Worm (Caenorhabditis elegans) whole organism, mixed stage, embryonic: Measurements from ENCODE around the gene C05G5.7.

Experiments used
- M03D4.4 ChIP-seq: sonication (generic microtip); optimal IDR thresholded peaks from 2 replicates; lab custom pipeline; 2017; ENCODE audit warnings: mild to moderate bottlenecking, missing genetic modification characterization, missing compliant biosample characterization
- bed-3 ChIP-seq: fragments of 200-800 bp; sonication (Bioruptor generic); optimal IDR thresholded peaks from 3 replicates; lab custom pipeline; 2018; ENCODE audit warnings: mild to moderate bottlenecking, missing genetic modification characterization, moderate library complexity, missing compliant biosample characterization
- ceh-39 ChIP-seq: fragments of 150-350 bp; optimal IDR thresholded peaks from 2 replicates; lab custom pipeline; 2014; ENCODE audit warnings: missing biosample characterization, missing genetic modification characterization
- ceh-43 ChIP-seq: fragments of 200-800 bp; sonication (Bioruptor generic); optimal IDR thresholded peaks from 2 replicates; lab custom pipeline; 2018; ENCODE audit warnings: mild to moderate bottlenecking, missing genetic modification characterization, moderate library complexity, missing compliant biosample characterization
- elt-1 ChIP-seq: sonication (generic microtip); optimal IDR thresholded peaks from 2 replicates; lab custom pipeline; 2017; ENCODE audit warnings: missing genetic modification characterization, mild to moderate bottlenecking, missing compliant biosample characterization, antibody characterized with exemption, moderate library complexity, borderline replicate concordance; ENCODE audit not compliant: insufficient read depth
- mep-1 ChIP-seq: fragments of 150-350 bp; optimal IDR thresholded peaks from 2 replicates; lab custom pipeline; 2017; ENCODE audit warnings: missing biosample characterization, missing genetic modification reagents, missing genetic modification characterization, inconsistent platforms
- nhr-237 ChIP-seq: fragments of 150-350 bp; optimal IDR thresholded peaks from 2 replicates; lab custom pipeline; 2014; ENCODE audit warnings: missing biosample characterization, missing genetic modification characterization
- nhr-28 ChIP-seq: fragments of 150-350 bp; optimal IDR thresholded peaks from 2 replicates; lab custom pipeline; 2014; ENCODE audit warnings: missing biosample characterization, missing genetic modification characterization
- nhr-76 ChIP-seq: sonication (generic microtip); optimal IDR thresholded peaks from 2 replicates; lab custom pipeline; 2017; ENCODE audit warnings: missing biosample characterization, missing genetic modification characterization
- pha-4 ChIP-seq: fragments of 150-350 bp; optimal IDR thresholded peaks from 2 replicates; lab custom pipeline; 2018; ENCODE audit warnings: missing biosample characterization, missing genetic modification reagents, missing genetic modification characterization
- tbx-8 ChIP-seq: fragments of 200-800 bp; sonication (Bioruptor generic); optimal IDR thresholded peaks from 2 replicates; lab custom pipeline; 2018; ENCODE audit warnings: mild to moderate bottlenecking, missing genetic modification characterization, moderate library complexity, missing compliant biosample characterization
- unc-39 ChIP-seq: fragments of 150-350 bp; optimal IDR thresholded peaks from 2 replicates; lab custom pipeline; 2014; ENCODE audit warnings: missing biosample characterization, missing genetic modification characterization
- unc-62 ChIP-seq: fragments of 150-350 bp; optimal IDR thresholded peaks from 2 replicates; lab custom pipeline; 2014; ENCODE audit warnings: missing biosample characterization, missing genetic modification reagents, missing genetic modification characterization
- ztf-11 ChIP-seq: fragments of 150-350 bp; optimal IDR thresholded peaks from 2 replicates; lab custom pipeline; 2014; ENCODE audit warnings: missing biosample characterization, missing genetic modification characterization

ce11 chrX:14790320-14791048 is 46.9 kb upstream of the C05G5.7 start, which contains the start of gene tatn-1:
- TF ChIP-seq mep-1 (tag; lab: Kevin White, UChicago) (peak; percentile 23), nhr-76 (no peak), pha-4 (no peak), nhr-237 (no peak), bed-3 (no peak), unc-62 (GFP tag; lab: Kevin White, UChicago) (peak; percentile 91), ztf-11 (tag; lab: Kevin White, UChicago) (no peak), nhr-28 (tag; lab: Kevin White, UChicago) (no peak), unc-39 (tag; lab: Kevin White, UChicago) (no peak), elt-1 (tag; lab: Kevin White, UChicago) (peak; percentile 93), ceh-39 (tag; lab: Kevin White, UChicago) (no peak), tbx-8 (GFP tag; lab: Kevin White, UChicago) (no peak), ceh-43 (GFP tag; lab: Kevin White, UChicago) (no peak), M03D4.4 (tag; lab: Kevin White, UChicago) (no peak)
